Worm (Caenorhabditis elegans) whole organism, L4 larva: ENCODE measurements around the gene jbts-14.
"Not testable (repeated sequence)": the region's sequence is repeated elsewhere in the genome, so short reads cannot be mapped to it uniquely, and the experiment has no call there.

Experiments
- F10B5.3 ChIP-seq: sonication (generic microtip); optimal IDR thresholded peaks from 2 replicates; lab custom pipeline; 2016; ENCODE audit warnings: mild to moderate bottlenecking, missing genetic modification characterization, missing compliant biosample characterization
- F44E2.7 ChIP-seq: fragments of 200-800 bp; sonication (Bioruptor generic); IDR thresholded peaks from 2 replicates; pipeline ENCODE4 v2.1.2; 2022; ENCODE audit warnings: missing genetic modification characterization, missing compliant biosample characterization
- T26A8.4 ChIP-seq: fragments of 200-800 bp; sonication (Bioruptor generic); IDR thresholded peaks from 2 replicates; pipeline ENCODE4 v1.3.6; 2022; ENCODE audit warnings: missing genetic modification characterization, missing compliant biosample characterization
- Y75B8A.6 ChIP-seq: fragments of 200-800 bp; sonication (Bioruptor generic); IDR thresholded peaks from 2 replicates; pipeline ENCODE4 v1.3.6; 2022; ENCODE audit warnings: missing genetic modification reagents, missing genetic modification characterization, missing compliant biosample characterization
- ZK546.5 ChIP-seq, 2 experiments: sonication (generic microtip); optimal IDR thresholded peaks; 2 replicates each; lab custom pipeline; 2017; ENCODE audit warnings: missing biosample characterization in 2 of 2, missing genetic modification characterization in 2 of 2
- aha-1 ChIP-seq: fragments of 150-350 bp; peaks from one replicate; lab custom pipeline; 2014; ENCODE audit warnings: missing biosample characterization, missing genetic modification characterization
- ama-1 ChIP-seq: fragments of 150-350 bp; optimal IDR thresholded peaks from 2 replicates; lab custom pipeline; 2014; ENCODE audit warnings: inconsistent platforms, mixed read lengths
- attf-4 ChIP-seq: sonication (generic microtip); optimal IDR thresholded peaks from 3 replicates; lab custom pipeline; 2017; ENCODE audit warnings: missing biosample characterization, missing genetic modification characterization
- ceh-20 ChIP-seq: fragments of 200-800 bp; sonication (Bioruptor generic); IDR thresholded peaks from 2 replicates; pipeline ENCODE4 v1.3.6; 2022; ENCODE audit warnings: missing genetic modification reagents, missing genetic modification characterization, missing compliant biosample characterization
- ceh-28 ChIP-seq: fragments of 150-350 bp; optimal IDR thresholded peaks from 2 replicates; lab custom pipeline; 2014; ENCODE audit warnings: missing biosample characterization, missing genetic modification reagents, missing genetic modification characterization
- ceh-32 ChIP-seq: sonication (generic microtip); optimal IDR thresholded peaks from 2 replicates; lab custom pipeline; 2016; ENCODE audit warnings: mild to moderate bottlenecking, missing genetic modification characterization, missing compliant biosample characterization; ENCODE audit not compliant: poor library complexity
- ceh-44 ChIP-seq: fragments of 200-800 bp; sonication (Bioruptor generic); IDR thresholded peaks from 2 replicates; pipeline ENCODE4 v1.3.6; 2022; ENCODE audit warnings: missing genetic modification reagents, missing genetic modification characterization, missing compliant biosample characterization
- ces-1 ChIP-seq: fragments of 150-350 bp; sonication (generic microtip); optimal IDR thresholded peaks from 4 replicates; lab custom pipeline; 2014; ENCODE audit warnings: missing biosample characterization, missing genetic modification reagents, missing genetic modification characterization
- ctbp-1 ChIP-seq: fragments of 200-800 bp; sonication (Bioruptor generic); IDR thresholded peaks from 2 replicates; pipeline ENCODE4 v1.3.6; 2022; ENCODE audit warnings: missing genetic modification reagents, missing genetic modification characterization, missing compliant biosample characterization
- daf-16 ChIP-seq, 3 experiments: sonication (generic microtip); optimal IDR thresholded peaks; 2 replicates each; lab custom pipeline; 2016 to 2017; ENCODE audit warnings: missing genetic modification characterization in 3 of 3, missing genetic modification reagents in 3 of 3, mild to moderate bottlenecking in 2 of 3, missing compliant biosample characterization in 2 of 3, missing biosample characterization in 1 of 3, moderate library complexity in 1 of 3
- daf-19 ChIP-seq: fragments of 200-800 bp; sonication (Bioruptor generic); conservative IDR thresholded peaks from 2 replicates; pipeline ENCODE4 v1.3.6; 2022; ENCODE audit warnings: missing genetic modification characterization, missing compliant biosample characterization
- dmd-6 ChIP-seq: fragments of 200-800 bp; sonication (Bioruptor generic); IDR thresholded peaks from 2 replicates; pipeline ENCODE4 v1.3.6; 2022; ENCODE audit warnings: missing genetic modification reagents, missing genetic modification characterization, missing compliant biosample characterization
- dpl-1 ChIP-seq: fragments of 150-350 bp; optimal IDR thresholded peaks from 2 replicates; lab custom pipeline; 2014; ENCODE audit warnings: missing biosample characterization, missing genetic modification reagents, missing genetic modification characterization
- duxl-1 ChIP-seq: sonication (generic microtip); optimal IDR thresholded peaks from 2 replicates; lab custom pipeline; 2016; ENCODE audit warnings: mild to moderate bottlenecking, missing genetic modification characterization, moderate library complexity, missing compliant biosample characterization; ENCODE audit not compliant: poor library complexity
- dve-1 ChIP-seq: sonication (generic microtip); optimal IDR thresholded peaks from 2 replicates; lab custom pipeline; 2017; ENCODE audit warnings: antibody characterized with exemption, mild to moderate bottlenecking, missing genetic modification characterization, missing compliant biosample characterization; ENCODE audit not compliant: insufficient read depth
- hlh-11 ChIP-seq: fragments of 200-800 bp; sonication (Bioruptor generic); optimal IDR thresholded peaks from 2 replicates; lab custom pipeline; 2018; ENCODE audit warnings: mild to moderate bottlenecking, missing genetic modification characterization, missing compliant biosample characterization
- hmg-1.1 ChIP-seq: fragments of 200-800 bp; sonication (Bioruptor generic); IDR thresholded peaks from 2 replicates; pipeline ENCODE4 v1.3.6; 2022; ENCODE audit warnings: missing genetic modification reagents, missing genetic modification characterization, missing compliant biosample characterization
- jun-1 ChIP-seq: fragments of 150-350 bp; optimal IDR thresholded peaks from 2 replicates; lab custom pipeline; 2014; ENCODE audit warnings: missing biosample characterization, missing genetic modification reagents, missing genetic modification characterization
- lin-15B ChIP-seq: fragments of 150-350 bp; sonication (generic microtip); optimal IDR thresholded peaks from 3 replicates; lab custom pipeline; 2014; ENCODE audit warnings: missing biosample characterization, missing genetic modification characterization
- lir-3 ChIP-seq: sonication (generic microtip); optimal IDR thresholded peaks from 2 replicates; lab custom pipeline; 2016; ENCODE audit warnings: mild to moderate bottlenecking, missing genetic modification characterization, missing compliant biosample characterization
- mdl-1 ChIP-seq, 2 experiments: fragments of 150-350 bp in 1 of 2; sonication (generic microtip) in 1 of 2; optimal IDR thresholded peaks; 2 replicates each; lab custom pipeline; 2014 to 2017; ENCODE audit warnings: missing biosample characterization in 2 of 2, missing genetic modification characterization in 2 of 2
- mdt-29 ChIP-seq: fragments of 200-800 bp; sonication (Bioruptor generic); IDR thresholded peaks from 2 replicates; pipeline ENCODE4 v1.3.6; 2022; ENCODE audit warnings: missing genetic modification reagents, missing genetic modification characterization, missing compliant biosample characterization
- mxl-3 ChIP-seq: fragments of 200-800 bp; sonication (Bioruptor generic); optimal IDR thresholded peaks from 2 replicates; lab custom pipeline; 2018; ENCODE audit warnings: mild to moderate bottlenecking, missing genetic modification characterization, missing compliant biosample characterization
- nhr-11 ChIP-seq: fragments of 150-350 bp; optimal IDR thresholded peaks from 2 replicates; lab custom pipeline; 2014; ENCODE audit warnings: missing biosample characterization, missing genetic modification characterization
- nhr-111 ChIP-seq: fragments of 200-800 bp; sonication (Bioruptor generic); optimal IDR thresholded peaks from 2 replicates; lab custom pipeline; 2018; ENCODE audit warnings: mild to moderate bottlenecking, missing genetic modification characterization, missing compliant biosample characterization
- nhr-237 ChIP-seq: sonication (generic microtip); optimal IDR thresholded peaks from 2 replicates; lab custom pipeline; 2017; ENCODE audit warnings: missing biosample characterization, missing genetic modification characterization
- nhr-41 ChIP-seq: fragments of 200-800 bp; sonication (Bioruptor generic); IDR thresholded peaks from 2 replicates; pipeline ENCODE4 v1.3.6; 2022; ENCODE audit warnings: missing genetic modification reagents, missing genetic modification characterization, missing compliant biosample characterization
- nhr-48 ChIP-seq: sonication (generic microtip); optimal IDR thresholded peaks from 2 replicates; lab custom pipeline; 2016; ENCODE audit warnings: mild to moderate bottlenecking, missing genetic modification characterization, missing compliant biosample characterization
- nhr-77 ChIP-seq: fragments of 150-350 bp; optimal IDR thresholded peaks from 2 replicates; lab custom pipeline; 2014; ENCODE audit warnings: missing biosample characterization, missing genetic modification characterization
- pha-4 ChIP-seq, 2 experiments: fragments of 150-350 bp in 1 of 2; fragments of 200-800 bp in 1 of 2; sonication (Bioruptor generic) in 1 of 2; IDR thresholded peaks in 1 of 2; optimal IDR thresholded peaks in 1 of 2; 2 replicates each; pipeline versions ENCODE4 v1.3.6 to Lab custom; 2014 to 2022; ENCODE audit warnings: missing genetic modification characterization in 2 of 2, missing genetic modification reagents in 2 of 2, missing biosample characterization in 1 of 2, missing compliant biosample characterization in 1 of 2
- set-16 ChIP-seq: fragments of 200-800 bp; sonication (Bioruptor generic); IDR thresholded peaks from 2 replicates; pipeline ENCODE4 v1.3.6; 2022; ENCODE audit warnings: missing genetic modification reagents, missing genetic modification characterization, missing compliant biosample characterization
- snpc-1.2 ChIP-seq: fragments of 200-800 bp; sonication (Bioruptor generic); IDR thresholded peaks from 2 replicates; pipeline ENCODE4 v1.3.6; 2022; ENCODE audit warnings: missing genetic modification reagents, missing genetic modification characterization, missing compliant biosample characterization
- spr-1 ChIP-seq: sonication (generic microtip); optimal IDR thresholded peaks from 2 replicates; lab custom pipeline; 2016; ENCODE audit warnings: mild to moderate bottlenecking, missing genetic modification characterization, missing compliant biosample characterization
- unc-39 ChIP-seq: sonication (generic microtip); optimal IDR thresholded peaks from 2 replicates; lab custom pipeline; 2017; ENCODE audit warnings: missing biosample characterization, missing genetic modification characterization
- vab-7 ChIP-seq: fragments of 200-800 bp; sonication (Bioruptor generic); IDR thresholded peaks from 2 replicates; pipeline ENCODE4 v1.3.6; 2022; ENCODE audit warnings: missing genetic modification reagents, missing genetic modification characterization, missing compliant biosample characterization
- zip-11 ChIP-seq: fragments of 200-800 bp; sonication (Bioruptor generic); IDR thresholded peaks from 2 replicates; pipeline ENCODE4 v1.3.6; 2022; ENCODE audit warnings: missing genetic modification characterization, missing compliant biosample characterization
- ztf-11 ChIP-seq: fragments of 150-350 bp; optimal IDR thresholded peaks from 2 replicates; lab custom pipeline; 2014; ENCODE audit warnings: missing biosample characterization, missing genetic modification characterization
- ztf-7 ChIP-seq: fragments of 150-350 bp; optimal IDR thresholded peaks from 2 replicates; lab custom pipeline; 2014; ENCODE audit warnings: missing biosample characterization, missing genetic modification characterization

The jbts-14 gene

ce11 chrX:8723840-8724239 lies 19.7 kb downstream of the jbts-14 start:
- TF ChIP-seq ctbp-1 (GFP tag; lab: Robert Waterston, UW), result peak; percentile 50; the same call in 1 of the 2 replicates
- no peak for TF ChIP-seq ZK546.5 (tag; optimal IDR thresholded peaks at IDR 0.05; lab: Kevin White, UChicago)
- no peak for TF ChIP-seq unc-39 (tag; lab: Kevin White, UChicago)
- TF ChIP-seq mxl-3 (GFP tag; lab: Kevin White, UChicago), result peak; percentile 23
- no peak for TF ChIP-seq nhr-111
- TF ChIP-seq vab-7 (GFP tag; lab: Robert Waterston, UW), result no peak
- no peak for TF ChIP-seq lin-15B
- no peak for TF ChIP-seq ama-1 (lab: Kevin White, UChicago)
- TF ChIP-seq F44E2.7 (GFP tag; lab: Robert Waterston, UW), result no peak
- no peak for TF ChIP-seq mdl-1 (tag; optimal IDR thresholded peaks at IDR 0.05; lab: Kevin White, UChicago)
- no peak for TF ChIP-seq snpc-1.2 (GFP tag; lab: Robert Waterston, UW)
- peak; percentile 74 for TF ChIP-seq hlh-11 (tag; lab: Kevin White, UChicago)
- TF ChIP-seq dpl-1 (GFP tag; lab: Kevin White, UChicago), result no peak
- 0 out of 2 replicates have a peak, but pooled peaks have one; percentile 15 for TF ChIP-seq hmg-1.1 (GFP tag; lab: Robert Waterston, UW)
- TF ChIP-seq ceh-20 (GFP tag; lab: Robert Waterston, UW), result 0 out of 2 replicates have a peak, but pooled peaks have one; percentile 22
- no peak for TF ChIP-seq pha-4 (GFP tag; IDR thresholded peaks at IDR 0.05; lab: Robert Waterston, UW)
- no peak for TF ChIP-seq pha-4 (tag; optimal IDR thresholded peaks at IDR 0.05; lab: Kevin White, UChicago)
- peak in 1 of 2 experiments; percentile 93 for TF ChIP-seq daf-16 (GFP tag; optimal IDR thresholded peaks at IDR 0.05; lab: Kevin White, UChicago)
- TF ChIP-seq daf-16 (tag; optimal IDR thresholded peaks at IDR 0.05; lab: Kevin White, UChicago), result no peak
- peak; percentile 30 for TF ChIP-seq nhr-11 (tag; lab: Kevin White, UChicago)
- TF ChIP-seq T26A8.4 (GFP tag; lab: Robert Waterston, UW), result no peak
- TF ChIP-seq jun-1 (tag; lab: Kevin White, UChicago), result no peak

- TF ChIP-seq nhr-11 (tag; lab: Kevin White, UChicago), result peak; percentile 28
- TF ChIP-seq ces-1 (GFP tag; lab: Kevin White, UChicago), result no peak
Measured at ce11 chrX:8727306-8727705, 23.2 kb downstream of the jbts-14 start, which contains the start of gene EGAP4.1. Gene EGAP4.1, minus strand, starts transcription at chrX:8727406.

DNA sequence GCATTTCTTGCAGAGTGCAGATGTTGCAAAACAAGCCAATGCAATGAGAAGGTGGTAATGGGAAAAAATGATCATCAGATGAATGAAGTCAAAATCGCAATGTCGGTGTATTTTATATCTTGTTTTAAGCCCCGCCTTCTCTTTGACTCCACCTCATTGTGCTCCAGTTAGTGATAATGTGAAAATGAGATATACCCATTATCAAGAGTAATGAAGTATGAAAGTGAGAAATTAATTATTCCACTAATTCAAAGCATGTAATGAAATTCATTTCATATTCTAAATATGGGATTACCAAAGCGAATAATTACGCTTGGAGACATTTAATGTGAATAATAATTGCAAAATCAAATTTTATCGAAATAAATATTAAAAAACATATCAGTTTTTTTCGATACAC lies 27.7 kb downstream of the jbts-14 start, which contains the start of gene M02D8.6:
M02D8.6 (minus strand) TSS at position 101 of the 400 bp plus-strand sequence.
- not testable (repeated sequence) for TF ChIP-seq lir-3 (tag; lab: Kevin White, UChicago); ztf-11; ceh-32 (tag; lab: Kevin White, UChicago)

DNA sequence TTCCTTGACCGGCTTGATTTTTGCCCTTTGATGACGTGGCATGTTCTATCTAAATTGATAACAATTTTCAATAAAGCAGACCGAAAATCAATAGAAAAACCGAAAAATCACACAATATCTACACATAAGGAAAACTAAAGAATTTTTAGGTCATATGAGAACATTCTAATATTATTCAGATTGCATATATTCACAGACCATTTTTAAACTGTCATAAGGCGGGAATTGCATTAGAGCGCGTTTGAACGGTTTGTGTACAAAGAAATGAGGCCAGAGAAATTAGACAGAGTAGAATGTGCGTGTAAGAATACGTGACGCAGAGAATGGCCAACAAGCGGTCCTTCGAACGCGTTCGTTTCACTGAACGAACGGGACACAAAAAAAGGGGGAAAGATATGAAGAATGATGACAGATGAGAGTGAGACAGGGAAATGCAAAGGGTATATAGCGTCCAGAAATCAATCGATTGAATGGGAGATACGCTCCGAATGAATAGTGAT lies 32.9 kb downstream of the jbts-14 start, which contains the start of gene M02D8.3:
M02D8.3 (minus strand) TSS at position 51 of the 500 bp plus-strand sequence.
- TF ChIP-seq pha-4 (GFP tag; IDR thresholded peaks at IDR 0.05; lab: Robert Waterston, UW), result no peak
- TF ChIP-seq pha-4 (tag; optimal IDR thresholded peaks at IDR 0.05; lab: Kevin White, UChicago), result peak; percentile 48
- TF ChIP-seq F10B5.3 (tag; lab: Kevin White, UChicago), result no peak
- no peak for TF ChIP-seq ceh-44 (GFP tag; lab: Robert Waterston, UW)
- TF ChIP-seq ztf-7 (tag; lab: Kevin White, UChicago), result peak; percentile 5
- TF ChIP-seq mdt-29 (GFP tag; lab: Robert Waterston, UW), result no peak
- no peak for TF ChIP-seq daf-19 (GFP tag; lab: Robert Waterston, UW)
- TF ChIP-seq lir-3 (tag; lab: Kevin White, UChicago), result no peak
- TF ChIP-seq nhr-41 (GFP tag; lab: Robert Waterston, UW), result no peak
- peak; percentile 71 for TF ChIP-seq dve-1 (tag; lab: Kevin White, UChicago)
- TF ChIP-seq set-16 (GFP tag; lab: Robert Waterston, UW), result no peak
- TF ChIP-seq dmd-6 (GFP tag; lab: Robert Waterston, UW), result 0 out of 2 replicates have a peak, but pooled peaks have one; percentile 16
- peak; percentile 23 for TF ChIP-seq ceh-28 (tag; lab: Kevin White, UChicago)
- TF ChIP-seq aha-1 (tag; lab: Kevin White, UChicago), result peak; percentile 98
- no peak for TF ChIP-seq ceh-32 (tag; lab: Kevin White, UChicago)
- TF ChIP-seq spr-1 (tag; lab: Kevin White, UChicago), result no peak
- TF ChIP-seq attf-4 (tag; lab: Kevin White, UChicago), result no peak
- TF ChIP-seq nhr-77 (tag; lab: Kevin White, UChicago), result peak; percentile 45
- TF ChIP-seq Y75B8A.6 (GFP tag; lab: Robert Waterston, UW), result no peak
- no peak for TF ChIP-seq nhr-48 (tag; lab: Kevin White, UChicago)
- no peak for TF ChIP-seq duxl-1 (tag; lab: Kevin White, UChicago)
- no peak for TF ChIP-seq lin-15B
- TF ChIP-seq nhr-237 (tag; lab: Kevin White, UChicago), result no peak
- TF ChIP-seq snpc-1.2 (GFP tag; lab: Robert Waterston, UW), result no peak
- TF ChIP-seq hmg-1.1 (GFP tag; lab: Robert Waterston, UW), result 0 out of 2 replicates have a peak, but pooled peaks have one; percentile 41
- no peak for TF ChIP-seq zip-11 (GFP tag; lab: Robert Waterston, UW)
